Worm (Caenorhabditis elegans): ENCODE data around the gene col-166.
A peak's percentile ranks its signal among the peaks of the same experiment; 100 is the strongest.

Gene col-166

DNA sequence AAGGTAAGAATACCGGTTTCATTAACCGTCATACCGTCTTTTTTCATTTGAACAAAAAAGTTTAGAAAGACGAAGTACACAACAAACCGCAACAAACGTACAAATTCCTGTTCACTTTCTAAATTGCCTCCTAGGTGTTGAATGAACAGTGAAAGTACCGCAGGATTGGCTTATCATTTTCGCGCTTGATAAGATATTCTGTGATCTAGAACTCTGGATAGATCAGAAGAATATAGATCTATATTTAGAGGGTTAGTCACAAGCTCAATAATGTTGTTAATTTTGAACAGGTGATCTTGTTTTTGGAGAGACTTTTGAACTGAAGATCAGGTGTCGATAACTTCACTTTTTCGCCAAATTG lies 25.2 kb upstream of the col-166 start:
- TF ChIP-seq sma-3 (GFP tag; optimal IDR thresholded peaks at IDR 0.05) (no peak), aly-2 (tag; optimal IDR thresholded peaks at IDR 0.05) (no peak), unc-55 (GFP tag; optimal IDR thresholded peaks at IDR 0.05) (no peak), blmp-1 (tag; optimal IDR thresholded peaks at IDR 0.05; ENCODE audit: insufficient read depth) (peak; percentile 12), mbf-1 (tag; optimal IDR thresholded peaks at IDR 0.05) (no peak)

DNA sequence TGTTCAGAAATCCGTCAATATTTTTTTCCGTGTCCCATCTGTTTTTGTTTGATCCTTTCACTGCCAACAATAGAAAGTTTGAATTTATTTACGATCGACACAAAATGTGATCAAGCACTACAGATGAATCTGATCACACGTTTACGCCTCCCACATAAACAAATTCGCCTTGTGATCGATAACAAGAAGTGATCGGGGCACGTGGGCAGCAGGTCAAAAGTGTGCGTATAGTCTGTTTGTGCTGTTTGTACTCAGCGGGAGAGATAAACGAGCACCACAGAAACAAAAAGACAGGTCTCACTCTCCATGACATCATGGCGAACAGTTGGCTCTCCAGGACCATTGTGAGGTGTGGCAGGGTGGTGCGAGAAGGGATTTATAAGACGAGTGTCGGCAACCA lies 24.3 kb upstream of the col-166 start:
- TF ChIP-seq ZK546.5 (tag; optimal IDR thresholded peaks at IDR 0.05) (no peak), unc-55 (GFP tag; optimal IDR thresholded peaks at IDR 0.05) (no peak), ztf-4 (tag; optimal IDR thresholded peaks at IDR 0.05) (peak; percentile 91), R02D3.7 (tag; optimal IDR thresholded peaks at IDR 0.05) (no peak), nhr-12 (tag; optimal IDR thresholded peaks at IDR 0.05) (no peak), nhr-6 (tag; optimal IDR thresholded peaks at IDR 0.05) (peak; percentile 26), nhr-129 (tag; optimal IDR thresholded peaks at IDR 0.05) (peak; percentile 97), egl-27 (tag; optimal IDR thresholded peaks at IDR 0.05) (no peak), C34F6.9 (tag; optimal IDR thresholded peaks at IDR 0.05) (peak; percentile 52), mbf-1 (tag; optimal IDR thresholded peaks at IDR 0.05) (no peak), dmd-4 (tag; optimal IDR thresholded peaks at IDR 0.05) (no peak), crh-2 (tag; optimal IDR thresholded peaks at IDR 0.05) (peak; percentile 94), Y55F3AM.14 (GFP tag; optimal IDR thresholded peaks at IDR 0.05) (peak; percentile 78), snpc-4 (tag; optimal IDR thresholded peaks at IDR 0.05) (no peak), lin-39 (tag; optimal IDR thresholded peaks at IDR 0.05) (no peak), nhr-237 (tag; optimal IDR thresholded peaks at IDR 0.05) (no peak), unc-39 (tag; optimal IDR thresholded peaks at IDR 0.05) (no peak), ztf-11 (tag; optimal IDR thresholded peaks at IDR 0.05) (no peak), nhr-21 (tag; optimal IDR thresholded peaks at IDR 0.05) (peak; percentile 85), ceh-16 (tag; optimal IDR thresholded peaks at IDR 0.05) (no peak), ceh-82 (tag; optimal IDR thresholded peaks at IDR 0.05) (no peak), gmeb-1 (tag; optimal IDR thresholded peaks at IDR 0.05) (peak; percentile 56), alr-1 (tag; optimal IDR thresholded peaks at IDR 0.05) (no peak), sma-9 (GFP tag; optimal IDR thresholded peaks at IDR 0.05) (peak; percentile 97), sma-9 (tag; optimal IDR thresholded peaks at IDR 0.05) (no peak), nhr-25 (tag; optimal IDR thresholded peaks at IDR 0.05) (peak; percentile 89), sem-4 (tag; optimal IDR thresholded peaks at IDR 0.05) (peak; percentile 60), skn-1 (tag; optimal IDR thresholded peaks at IDR 0.05) (peak; percentile 4), zag-1 (tag; optimal IDR thresholded peaks at IDR 0.05) (no peak), unc-62 (GFP tag; optimal IDR thresholded peaks at IDR 0.05) (no peak), nhr-23 (tag; optimal IDR thresholded peaks at IDR 0.05) (no peak), fos-1 (tag; optimal IDR thresholded peaks at IDR 0.05) (peak; percentile 68), F13H6.1 (tag; optimal IDR thresholded peaks at IDR 0.05) (peak; percentile 91), lsy-2 (tag; optimal IDR thresholded peaks at IDR 0.05) (peak in 1 of 2 experiments; percentile 76), lin-11 (tag; optimal IDR thresholded peaks at IDR 0.05) (peak; percentile 48), elt-3 (tag; optimal IDR thresholded peaks at IDR 0.05) (no peak), mdl-1 (tag; optimal IDR thresholded peaks at IDR 0.05) (peak; percentile 67 to 91), nhr-77 (tag; optimal IDR thresholded peaks at IDR 0.05) (no peak), aly-2 (tag; optimal IDR thresholded peaks at IDR 0.05) (no peak), sma-3 (GFP tag; optimal IDR thresholded peaks at IDR 0.05) (peak; percentile 85), mab-5 (tag; optimal IDR thresholded peaks at IDR 0.05) (peak; percentile 34), lin-13 (GFP tag; optimal IDR thresholded peaks at IDR 0.05) (peak; percentile 56), nhr-11 (tag; optimal IDR thresholded peaks at IDR 0.05) (no peak), ztf-1 (GFP tag; conservative IDR thresholded peaks at IDR 0.05) (no peak), ama-1 (optimal IDR thresholded peaks at IDR 0.05) (peak; percentile 58), blmp-1 (tag; optimal IDR thresholded peaks at IDR 0.05; ENCODE audit: insufficient read depth) (peak; percentile 81), elt-1 (tag; optimal IDR thresholded peaks at IDR 0.05) (no peak), peb-1 (tag; optimal IDR thresholded peaks at IDR 0.05) (no peak), nhr-10 (tag; optimal IDR thresholded peaks at IDR 0.05) (peak; percentile 34)

Measured in whole organism, L2 larva.